Worm (Caenorhabditis elegans) whole organism, young adult: ENCODE measurements around the gene F09G2.2.

Experiments
- D2030.7 ChIP-seq: fragments of 200-800 bp; sonication (Bioruptor generic); IDR thresholded peaks from 2 replicates; pipeline ENCODE4 v1.3.6; 2022; ENCODE audit warnings: missing genetic modification reagents, missing genetic modification characterization, missing compliant biosample characterization
- F49E8.2 ChIP-seq: sonication (generic microtip); optimal IDR thresholded peaks from 3 replicates; lab custom pipeline; 2017; ENCODE audit warnings: missing genetic modification characterization, mild to moderate bottlenecking, missing compliant biosample characterization, antibody characterized with exemption, moderate library complexity; ENCODE audit not compliant: insufficient read depth
- F52B5.7 ChIP-seq: sonication (generic microtip); optimal IDR thresholded peaks from 2 replicates; lab custom pipeline; 2016; ENCODE audit warnings: mild to moderate bottlenecking, missing genetic modification characterization, missing compliant biosample characterization
- F55B11.4 ChIP-seq: sonication (generic microtip); optimal IDR thresholded peaks from 2 replicates; lab custom pipeline; 2016; ENCODE audit warnings: missing compliant biosample characterization, missing genetic modification characterization, borderline replicate concordance; ENCODE audit not compliant: insufficient read depth
- F57C9.4 ChIP-seq: sonication (generic microtip); optimal IDR thresholded peaks from 2 replicates; lab custom pipeline; 2017; ENCODE audit warnings: mild to moderate bottlenecking, missing genetic modification characterization, missing compliant biosample characterization
- T26A5.8 ChIP-seq: sonication (generic microtip); optimal IDR thresholded peaks from 2 replicates; lab custom pipeline; 2016; ENCODE audit warnings: missing genetic modification characterization, missing compliant biosample characterization
- Y53F4B.3 ChIP-seq: fragments of 200-800 bp; sonication (Bioruptor generic); IDR thresholded peaks from 2 replicates; pipeline ENCODE4 v1.3.6; 2022; ENCODE audit warnings: missing genetic modification reagents, missing genetic modification characterization, missing compliant biosample characterization
- Y56A3A.18 ChIP-seq: fragments of 200-800 bp; sonication (Bioruptor generic); IDR thresholded peaks from 2 replicates; pipeline ENCODE4 v1.3.6; 2022; ENCODE audit warnings: missing genetic modification reagents, missing genetic modification characterization, missing compliant biosample characterization
- Y67H2A.10 ChIP-seq: fragments of 200-800 bp; sonication (Bioruptor generic); conservative IDR thresholded peaks from 2 replicates; pipeline ENCODE4 v1.3.6; 2022; ENCODE audit warnings: missing genetic modification reagents, missing genetic modification characterization, missing compliant biosample characterization
- akir-1 ChIP-seq: fragments of 200-800 bp; sonication (Bioruptor generic); optimal IDR thresholded peaks from 2 replicates; lab custom pipeline; 2018; ENCODE audit warnings: mild to moderate bottlenecking, missing genetic modification characterization, moderate library complexity, missing compliant biosample characterization
- ama-1 ChIP-seq, 3 experiments: fragments of 150-350 bp in 1 of 3; sonication (generic microtip) in 2 of 3; optimal IDR thresholded peaks; 2 replicates each; lab custom pipeline; 2014 to 2018; ENCODE audit warnings: missing biosample characterization in 2 of 3, missing genetic modification characterization in 2 of 3, missing genetic modification reagents in 2 of 3
- aptf-2 ChIP-seq: fragments of 200-800 bp; sonication (Bioruptor generic); conservative IDR thresholded peaks from 2 replicates; pipeline ENCODE4 v1.3.6; 2022; ENCODE audit warnings: missing genetic modification reagents, missing genetic modification characterization, missing compliant biosample characterization
- attf-3 ChIP-seq: fragments of 200-800 bp; sonication (Bioruptor generic); conservative IDR thresholded peaks from 2 replicates; pipeline ENCODE4 v1.3.6; 2022; ENCODE audit warnings: missing genetic modification reagents, missing genetic modification characterization, missing compliant biosample characterization
- ccch-3 ChIP-seq: fragments of 200-800 bp; sonication (Bioruptor generic); optimal IDR thresholded peaks from 2 replicates; lab custom pipeline; 2018; ENCODE audit warnings: mild to moderate bottlenecking, missing genetic modification characterization, missing compliant biosample characterization
- ceh-58 ChIP-seq: fragments of 200-800 bp; sonication (Bioruptor generic); IDR thresholded peaks from 2 replicates; pipeline ENCODE4 v1.3.6; 2022; ENCODE audit warnings: missing genetic modification characterization, missing compliant biosample characterization
- ceh-79 ChIP-seq: sonication (generic microtip); optimal IDR thresholded peaks from 2 replicates; lab custom pipeline; 2017; ENCODE audit warnings: mild to moderate bottlenecking, missing genetic modification characterization, missing compliant biosample characterization
- ceh-91 ChIP-seq: fragments of 200-800 bp; sonication (Bioruptor generic); IDR thresholded peaks from 2 replicates; pipeline ENCODE4 v1.3.6; 2022; ENCODE audit warnings: missing genetic modification reagents, missing genetic modification characterization, missing compliant biosample characterization
- dox-1 ChIP-seq: fragments of 200-800 bp; sonication (Bioruptor generic); IDR thresholded peaks from 2 replicates; pipeline ENCODE4 v1.3.6; 2022; ENCODE audit warnings: missing genetic modification reagents, missing genetic modification characterization, missing compliant biosample characterization
- efl-1 ChIP-seq: fragments of 150-350 bp; optimal IDR thresholded peaks from 2 replicates; lab custom pipeline; 2014; ENCODE audit warnings: missing biosample characterization, missing genetic modification reagents, missing genetic modification characterization
- egl-44 ChIP-seq: fragments of 200-800 bp; sonication (Bioruptor generic); IDR thresholded peaks from 2 replicates; pipeline ENCODE4 v1.3.6; 2022; ENCODE audit warnings: missing genetic modification reagents, missing genetic modification characterization, missing compliant biosample characterization
- fkh-3 ChIP-seq: sonication (generic microtip); optimal IDR thresholded peaks from 2 replicates; lab custom pipeline; 2016; ENCODE audit warnings: mild to moderate bottlenecking, missing genetic modification characterization, missing compliant biosample characterization
- gei-17 ChIP-seq: fragments of 200-800 bp; sonication (Bioruptor generic); optimal IDR thresholded peaks from 2 replicates; lab custom pipeline; 2018; ENCODE audit warnings: mild to moderate bottlenecking, missing genetic modification characterization, missing compliant biosample characterization
- hlh-12 ChIP-seq: sonication (generic microtip); optimal IDR thresholded peaks from 2 replicates; lab custom pipeline; 2016; ENCODE audit warnings: missing genetic modification characterization, missing compliant biosample characterization
- hlh-26 ChIP-seq: fragments of 200-800 bp; sonication (Bioruptor generic); conservative IDR thresholded peaks from 2 replicates; pipeline ENCODE4 v1.3.6; 2022; ENCODE audit warnings: missing genetic modification reagents, missing genetic modification characterization, missing compliant biosample characterization
- hrde-1 ChIP-seq: sonication (generic microtip); optimal IDR thresholded peaks from 2 replicates; lab custom pipeline; 2016; ENCODE audit warnings: missing genetic modification characterization, mild to moderate bottlenecking, missing compliant biosample characterization, moderate library complexity, missing genotype, missing genetic modification reagents, borderline replicate concordance
- let-607 ChIP-seq, 2 experiments: fragments of 200-800 bp in 1 of 2; sonication (Bioruptor generic) in 1 of 2; sonication (generic microtip) in 1 of 2; optimal IDR thresholded peaks; 2 replicates each; lab custom pipeline; 2016 to 2018; ENCODE audit warnings: mild to moderate bottlenecking in 2 of 2, missing compliant biosample characterization in 2 of 2, missing genetic modification characterization in 2 of 2, moderate library complexity in 2 of 2, missing genotype in 1 of 2
- lin-26 ChIP-seq: fragments of 200-800 bp; sonication (Bioruptor generic); IDR thresholded peaks from 2 replicates; pipeline ENCODE4 v1.3.6; 2022; ENCODE audit warnings: missing genetic modification reagents, missing genetic modification characterization, missing compliant biosample characterization
- lsy-27 ChIP-seq: sonication (generic microtip); optimal IDR thresholded peaks from 2 replicates; lab custom pipeline; 2017; ENCODE audit warnings: missing genetic modification characterization, mild to moderate bottlenecking, missing compliant biosample characterization, antibody characterized with exemption, missing genotype, borderline replicate concordance; ENCODE audit not compliant: insufficient read depth
- madf-3 ChIP-seq: fragments of 200-800 bp; sonication (Bioruptor generic); IDR thresholded peaks from 2 replicates; pipeline ENCODE4 v1.3.6; 2022; ENCODE audit warnings: missing genetic modification reagents, missing genetic modification characterization, missing compliant biosample characterization
- mel-28 ChIP-seq: sonication (generic microtip); optimal IDR thresholded peaks from 2 replicates; lab custom pipeline; 2016; ENCODE audit warnings: borderline replicate concordance, mild to moderate bottlenecking, missing genetic modification characterization, missing compliant biosample characterization
- mxl-1 ChIP-seq: sonication (generic microtip); optimal IDR thresholded peaks from 2 replicates; lab custom pipeline; 2016; ENCODE audit warnings: missing genetic modification characterization, missing compliant biosample characterization
- nfyb-1 ChIP-seq: fragments of 200-800 bp; sonication (Bioruptor generic); IDR thresholded peaks from 2 replicates; pipeline ENCODE4 v1.3.6; 2022; ENCODE audit warnings: missing genetic modification reagents, missing genetic modification characterization, missing compliant biosample characterization
- nhr-120 ChIP-seq: fragments of 200-800 bp; sonication (Bioruptor generic); IDR thresholded peaks from 2 replicates; pipeline ENCODE4 v1.3.6; 2022; ENCODE audit warnings: missing genetic modification characterization, missing compliant biosample characterization
- nhr-80 ChIP-seq: sonication (generic microtip); optimal IDR thresholded peaks from 2 replicates; lab custom pipeline; 2016; ENCODE audit warnings: missing genetic modification characterization, missing compliant biosample characterization
- rcor-1 ChIP-seq: fragments of 200-800 bp; sonication (Bioruptor generic); IDR thresholded peaks from 2 replicates; pipeline ENCODE4 v1.3.6; 2022; ENCODE audit warnings: missing genetic modification reagents, missing genetic modification characterization, missing compliant biosample characterization
- rec-8 ChIP-seq, 2 experiments: sonication (generic microtip); optimal IDR thresholded peaks; 2 replicates each; lab custom pipeline; 2016; ENCODE audit warnings: mild to moderate bottlenecking in 2 of 2, missing genetic modification characterization in 2 of 2, missing genetic modification reagents in 2 of 2, missing genotype in 2 of 2, missing biosample characterization in 1 of 2, missing compliant biosample characterization in 1 of 2, moderate library complexity in 1 of 2
- sea-2 ChIP-seq: fragments of 200-800 bp; sonication (Bioruptor generic); IDR thresholded peaks from 2 replicates; pipeline ENCODE4 v1.3.6; 2022; ENCODE audit warnings: missing genetic modification characterization, missing compliant biosample characterization
- snpc-1.1 ChIP-seq: sonication (generic microtip); optimal IDR thresholded peaks from 2 replicates; lab custom pipeline; 2017; ENCODE audit warnings: missing genetic modification characterization, mild to moderate bottlenecking, missing compliant biosample characterization, antibody characterized with exemption, moderate library complexity, missing genotype, missing genetic modification reagents; ENCODE audit not compliant: insufficient read depth
- snpc-4 ChIP-seq, 5 experiments: fragments of 150-350 bp in 1 of 5; sonication (generic microtip) in 4 of 5; optimal IDR thresholded peaks; 2 replicates each; lab custom pipeline; 2014 to 2018; ENCODE audit warnings: missing genetic modification characterization in 5 of 5, missing biosample characterization in 3 of 5, antibody characterized with exemption in 2 of 5, mild to moderate bottlenecking in 2 of 5, missing compliant biosample characterization in 2 of 5, missing genotype in 2 of 5, moderate library complexity in 2 of 5, missing genetic modification reagents in 1 of 5
- somi-1 ChIP-seq: fragments of 200-800 bp; sonication (Bioruptor generic); optimal IDR thresholded peaks from 2 replicates; lab custom pipeline; 2018; ENCODE audit warnings: mild to moderate bottlenecking, missing genetic modification characterization, missing compliant biosample characterization
- tbp1 ChIP-seq: fragments of 200-800 bp; sonication (Bioruptor generic); optimal IDR thresholded peaks from 2 replicates; lab custom pipeline; 2018; ENCODE audit warnings: mild to moderate bottlenecking, missing genetic modification characterization, missing compliant biosample characterization
- tbx-9 ChIP-seq: sonication (generic microtip); optimal IDR thresholded peaks from 2 replicates; lab custom pipeline; 2016; ENCODE audit warnings: borderline replicate concordance, missing genetic modification characterization, inconsistent platforms, missing compliant biosample characterization
- unc-130 ChIP-seq: sonication (generic microtip); optimal IDR thresholded peaks from 2 replicates; lab custom pipeline; 2016; ENCODE audit warnings: missing genetic modification reagents, missing genetic modification characterization, missing compliant biosample characterization
- unc-62 ChIP-seq: fragments of 150-350 bp; optimal IDR thresholded peaks from 2 replicates; lab custom pipeline; 2014; ENCODE audit warnings: missing biosample characterization, missing genetic modification reagents, missing genetic modification characterization
- zfh-2 ChIP-seq: fragments of 200-800 bp; sonication (Bioruptor generic); conservative IDR thresholded peaks from 2 replicates; pipeline ENCODE4 v1.3.6; 2022; ENCODE audit warnings: missing genetic modification reagents, missing genetic modification characterization, missing compliant biosample characterization
- zim-3 ChIP-seq: sonication (generic microtip); optimal IDR thresholded peaks from 2 replicates; lab custom pipeline; 2017; ENCODE audit warnings: mild to moderate bottlenecking, missing genetic modification characterization, moderate library complexity, missing compliant biosample characterization
- ztf-28 ChIP-seq: fragments of 200-800 bp; sonication (Bioruptor generic); IDR thresholded peaks from 2 replicates; pipeline ENCODE4 v1.3.6; 2022; ENCODE audit warnings: missing genetic modification reagents, missing genetic modification characterization, missing compliant biosample characterization

F09G2.2 gene

DNA sequence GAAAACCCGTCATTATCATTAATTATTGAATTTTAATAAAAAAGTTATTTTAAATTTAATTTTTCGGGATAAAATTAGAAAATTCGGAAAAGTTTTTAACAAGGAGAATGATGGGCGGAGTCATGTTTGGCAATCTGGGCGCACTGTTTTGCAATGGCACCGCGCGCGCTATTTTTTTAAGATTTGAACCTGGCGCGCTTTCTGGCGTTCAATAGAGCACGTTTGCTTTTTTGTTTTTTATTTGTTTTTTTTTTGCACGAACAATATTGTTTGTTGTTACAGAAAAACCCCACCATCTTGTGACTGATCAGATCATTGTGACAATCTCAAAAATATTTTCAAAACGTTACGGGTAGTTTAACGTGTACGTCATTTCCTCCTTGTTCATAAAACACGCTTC, 40.4 kb downstream of the F09G2.2 start, which contains the start of gene hyls-1 (continued):
- peak; percentile 42 for TF ChIP-seq tbp1
- no peak for TF ChIP-seq hlh-26 (GFP tag; lab: Robert Waterston, UW)
- TF ChIP-seq F57C9.4 (tag; lab: Kevin White, UChicago), result no peak
- TF ChIP-seq egl-44 (GFP tag; lab: Robert Waterston, UW), result no peak
- TF ChIP-seq Y67H2A.10 (GFP tag; lab: Robert Waterston, UW), result peak; percentile 55; the same call in 1 of the 2 replicates
- TF ChIP-seq aptf-2 (GFP tag; lab: Robert Waterston, UW), result no peak
- TF ChIP-seq nhr-80 (tag; lab: Kevin White, UChicago), result peak; percentile 19
- TF ChIP-seq Y53F4B.3 (GFP tag; lab: Robert Waterston, UW), result no peak
- TF ChIP-seq hlh-12 (tag; lab: Kevin White, UChicago), result no peak
- no peak for TF ChIP-seq snpc-4 (GFP tag; optimal IDR thresholded peaks at IDR 0.05; lab: Kevin White, UChicago)
- TF ChIP-seq snpc-4 (tag; optimal IDR thresholded peaks at IDR 0.05; lab: Kevin White, UChicago), result peak in 3 of 4 experiments; percentile 45 to 60 (median 45)
- no peak for TF ChIP-seq F55B11.4 (tag; lab: Kevin White, UChicago)
- no peak for TF ChIP-seq mxl-1 (tag; lab: Kevin White, UChicago)
- TF ChIP-seq tbx-9 (tag; lab: Kevin White, UChicago), result no peak
- TF ChIP-seq nfyb-1 (GFP tag; lab: Robert Waterston, UW), result peak; percentile 78
- no peak for TF ChIP-seq akir-1 (GFP tag; lab: Kevin White, UChicago)
- TF ChIP-seq fkh-3, result no peak
- TF ChIP-seq dox-1 (GFP tag; lab: Robert Waterston, UW), result peak; percentile 76
- TF ChIP-seq let-607 (tag; optimal IDR thresholded peaks at IDR 0.05; lab: Kevin White, UChicago), result no peak
- TF ChIP-seq efl-1 (GFP tag; lab: Kevin White, UChicago), result peak; percentile 93
- TF ChIP-seq mel-28 (tag; lab: Kevin White, UChicago), result peak; percentile 5
- no peak for TF ChIP-seq zfh-2 (GFP tag; lab: Robert Waterston, UW)
- TF ChIP-seq lin-26 (GFP tag; lab: Robert Waterston, UW), result no peak
- TF ChIP-seq gei-17, result no peak
- TF ChIP-seq nhr-120 (GFP tag; lab: Robert Waterston, UW), result no peak
- no peak for TF ChIP-seq rec-8 (tag; optimal IDR thresholded peaks at IDR 0.05; lab: Kevin White, UChicago)
- no peak for TF ChIP-seq hrde-1 (tag; lab: Kevin White, UChicago)
- TF ChIP-seq ceh-91, result peak; percentile 77
- no peak for TF ChIP-seq T26A5.8
- TF ChIP-seq ztf-28, result no peak
- TF ChIP-seq D2030.7 (GFP tag; lab: Robert Waterston, UW), result peak; percentile 83
- TF ChIP-seq ceh-58 (GFP tag; lab: Robert Waterston, UW), result no peak
- peak; percentile 89; the same call in 1 of the 2 replicates for TF ChIP-seq madf-3 (GFP tag; lab: Robert Waterston, UW)
- TF ChIP-seq unc-130 (GFP tag; lab: Kevin White, UChicago), result peak; percentile 41
- no peak for TF ChIP-seq sea-2 (GFP tag; lab: Robert Waterston, UW)
- no peak for TF ChIP-seq zim-3 (tag; lab: Kevin White, UChicago)
- no peak for TF ChIP-seq unc-62 (GFP tag; lab: Kevin White, UChicago)
- TF ChIP-seq rcor-1 (GFP tag; lab: Robert Waterston, UW), result peak; percentile 71
- no peak for TF ChIP-seq snpc-1.1 (tag; lab: Kevin White, UChicago)
- TF ChIP-seq Y56A3A.18, result no peak
- no peak for TF ChIP-seq F49E8.2 (tag; lab: Kevin White, UChicago)
- no peak for TF ChIP-seq F52B5.7
- TF ChIP-seq ccch-3 (GFP tag; lab: Kevin White, UChicago), result no peak
- TF ChIP-seq ceh-79 (tag; lab: Kevin White, UChicago), result no peak
- TF ChIP-seq somi-1 (GFP tag; lab: Kevin White, UChicago), result no peak
- TF ChIP-seq ama-1 (optimal IDR thresholded peaks at IDR 0.05; lab: Kevin White, UChicago), result no peak
- TF ChIP-seq ama-1 (GFP tag; optimal IDR thresholded peaks at IDR 0.05; lab: Kevin White, UChicago), result no peak
- peak; percentile 54; the same call in 1 of the 2 replicates for TF ChIP-seq attf-3 (GFP tag; lab: Robert Waterston, UW)
- peak; percentile 7 for TF ChIP-seq lsy-27 (tag; lab: Kevin White, UChicago)
